Worm (Caenorhabditis elegans) whole organism, mixed stage, embryonic: ENCODE results near the gene T05G5.4.

Experiments used
- elt-3 ChIP-seq: fragments of 150-350 bp; optimal IDR thresholded peaks from 2 replicates; lab custom pipeline; 2014; ENCODE audit warnings: missing biosample characterization, missing genetic modification characterization
- flh-1 ChIP-seq: fragments of 200-800 bp; sonication (Bioruptor generic); optimal IDR thresholded peaks from 2 replicates; lab custom pipeline; 2018; ENCODE audit warnings: mild to moderate bottlenecking, missing genetic modification characterization, moderate library complexity, missing compliant biosample characterization
- nhr-237 ChIP-seq: fragments of 150-350 bp; optimal IDR thresholded peaks from 2 replicates; lab custom pipeline; 2014; ENCODE audit warnings: missing biosample characterization, missing genetic modification characterization
- nhr-28 ChIP-seq: fragments of 150-350 bp; optimal IDR thresholded peaks from 2 replicates; lab custom pipeline; 2014; ENCODE audit warnings: missing biosample characterization, missing genetic modification characterization
- unc-62 ChIP-seq: fragments of 150-350 bp; optimal IDR thresholded peaks from 2 replicates; lab custom pipeline; 2014; ENCODE audit warnings: missing biosample characterization, missing genetic modification reagents, missing genetic modification characterization

DNA sequence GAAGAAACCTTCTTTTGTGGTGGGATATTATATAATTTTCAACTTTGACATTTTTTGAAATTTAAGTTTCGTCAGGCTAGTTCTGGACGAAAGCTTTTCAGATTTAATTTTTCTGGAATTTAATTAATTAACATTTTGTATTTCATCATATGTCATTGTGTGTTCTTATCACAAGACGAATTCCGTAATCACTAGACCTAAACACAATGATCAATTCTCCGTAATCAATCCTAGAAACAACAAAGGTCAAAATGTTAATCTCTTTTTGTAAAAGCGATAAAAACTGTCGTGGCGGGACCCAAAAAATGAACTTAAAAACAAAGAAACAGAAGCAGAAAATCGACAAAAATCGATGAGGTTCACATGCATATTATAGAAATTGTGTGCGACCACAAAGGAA lies 34.0 kb upstream of the T05G5.4 start:
- TF ChIP-seq unc-62 (GFP tag; lab: Kevin White, UChicago) = no peak
- TF ChIP-seq flh-1 (GFP tag; lab: Kevin White, UChicago) = no peak
- TF ChIP-seq nhr-237 (tag; lab: Kevin White, UChicago) = no peak
- TF ChIP-seq nhr-28 (tag; lab: Kevin White, UChicago) = no peak
- no peak for TF ChIP-seq elt-3 (tag; lab: Kevin White, UChicago)
